Worm (Caenorhabditis elegans) whole organism, midembryonic: ENCODE measurements around the gene clec-84.

Experiments
- cog-1 ChIP-seq: sonication (generic microtip); optimal IDR thresholded peaks from 2 replicates; lab custom pipeline; 2016; ENCODE audit warnings: missing genetic modification characterization, missing compliant biosample characterization
- flt-1 ChIP-seq: fragments of 200-800 bp; sonication (Bioruptor generic); IDR thresholded peaks from 2 replicates; pipeline ENCODE4 v1.3.6; 2022; ENCODE audit warnings: missing genetic modification characterization, missing compliant biosample characterization

- TF ChIP-seq flt-1 (GFP tag; lab: Robert Waterston, UW): no peak
- no peak for TF ChIP-seq cog-1
Measured at ce11 chrIV:2890401-2890952, 48.2 kb downstream of the clec-84 start, which contains the start of the genes nprt-1 and dib-1.
